Worm (Caenorhabditis elegans) whole organism, L4 larva: ENCODE results near the gene Y62H9A.16.

Experiments
- F26F4.8 ChIP-seq: fragments of 200-800 bp; sonication (Bioruptor generic); conservative IDR thresholded peaks from 2 replicates; pipeline ENCODE4 v1.3.6; 2022; ENCODE audit warnings: missing genetic modification characterization, missing compliant biosample characterization
- R02D3.7 ChIP-seq: fragments of 150-350 bp; sonication (generic microtip); optimal IDR thresholded peaks from 3 replicates; lab custom pipeline; 2014; ENCODE audit warnings: missing biosample characterization, missing genetic modification characterization
- T20F7.1 ChIP-seq: fragments of 200-800 bp; sonication (Bioruptor generic); optimal IDR thresholded peaks from 2 replicates; lab custom pipeline; 2018; ENCODE audit warnings: mild to moderate bottlenecking, missing genetic modification characterization, missing compliant biosample characterization
- T26A8.4 ChIP-seq: fragments of 200-800 bp; sonication (Bioruptor generic); IDR thresholded peaks from 2 replicates; pipeline ENCODE4 v1.3.6; 2022; ENCODE audit warnings: missing genetic modification characterization, missing compliant biosample characterization
- Y105C5A.15 ChIP-seq: fragments of 200-800 bp; sonication (Bioruptor generic); IDR thresholded peaks from 2 replicates; pipeline ENCODE4 v1.3.6; 2022; ENCODE audit warnings: missing genetic modification characterization, missing compliant biosample characterization
- Y75B8A.6 ChIP-seq: fragments of 200-800 bp; sonication (Bioruptor generic); IDR thresholded peaks from 2 replicates; pipeline ENCODE4 v1.3.6; 2022; ENCODE audit warnings: missing genetic modification reagents, missing genetic modification characterization, missing compliant biosample characterization
- ZK337.2 ChIP-seq: fragments of 200-800 bp; sonication (Bioruptor generic); IDR thresholded peaks from 2 replicates; pipeline ENCODE4 v1.3.6; 2022; ENCODE audit warnings: missing genetic modification reagents, missing genetic modification characterization, missing compliant biosample characterization
- ama-1 ChIP-seq: fragments of 150-350 bp; optimal IDR thresholded peaks from 2 replicates; lab custom pipeline; 2014; ENCODE audit warnings: inconsistent platforms, mixed read lengths
- attf-4 ChIP-seq: sonication (generic microtip); optimal IDR thresholded peaks from 3 replicates; lab custom pipeline; 2017; ENCODE audit warnings: missing biosample characterization, missing genetic modification characterization
- ceh-28 ChIP-seq: fragments of 150-350 bp; optimal IDR thresholded peaks from 2 replicates; lab custom pipeline; 2014; ENCODE audit warnings: missing biosample characterization, missing genetic modification reagents, missing genetic modification characterization
- ceh-82 ChIP-seq: sonication (generic microtip); optimal IDR thresholded peaks from 2 replicates; lab custom pipeline; 2017; ENCODE audit warnings: missing biosample characterization, missing genetic modification characterization
- ctbp-1 ChIP-seq: fragments of 200-800 bp; sonication (Bioruptor generic); IDR thresholded peaks from 2 replicates; pipeline ENCODE4 v1.3.6; 2022; ENCODE audit warnings: missing genetic modification reagents, missing genetic modification characterization, missing compliant biosample characterization
- dmd-6 ChIP-seq: fragments of 200-800 bp; sonication (Bioruptor generic); IDR thresholded peaks from 2 replicates; pipeline ENCODE4 v1.3.6; 2022; ENCODE audit warnings: missing genetic modification reagents, missing genetic modification characterization, missing compliant biosample characterization
- dmd-8 ChIP-seq: fragments of 200-800 bp; sonication (Bioruptor generic); IDR thresholded peaks from 2 replicates; pipeline ENCODE4 v1.3.6; 2022; ENCODE audit warnings: missing genetic modification characterization, missing compliant biosample characterization
- dpl-1 ChIP-seq: fragments of 150-350 bp; optimal IDR thresholded peaks from 2 replicates; lab custom pipeline; 2014; ENCODE audit warnings: missing biosample characterization, missing genetic modification reagents, missing genetic modification characterization
- dve-1 ChIP-seq: sonication (generic microtip); optimal IDR thresholded peaks from 2 replicates; lab custom pipeline; 2017; ENCODE audit warnings: antibody characterized with exemption, mild to moderate bottlenecking, missing genetic modification characterization, missing compliant biosample characterization; ENCODE audit not compliant: insufficient read depth
- egl-43 ChIP-seq: fragments of 200-800 bp; sonication (Bioruptor generic); IDR thresholded peaks from 2 replicates; pipeline ENCODE4 v1.3.6; 2022; ENCODE audit warnings: missing genetic modification reagents, missing genetic modification characterization, missing compliant biosample characterization
- hmg-1.1 ChIP-seq: fragments of 200-800 bp; sonication (Bioruptor generic); IDR thresholded peaks from 2 replicates; pipeline ENCODE4 v1.3.6; 2022; ENCODE audit warnings: missing genetic modification reagents, missing genetic modification characterization, missing compliant biosample characterization
- lim-7 ChIP-seq: fragments of 200-800 bp; sonication (Bioruptor generic); IDR thresholded peaks from 2 replicates; pipeline ENCODE4 v1.3.6; 2022; ENCODE audit warnings: missing genetic modification characterization, missing compliant biosample characterization
- lin-1 ChIP-seq: fragments of 200-800 bp; sonication (Bioruptor generic); IDR thresholded peaks from 2 replicates; pipeline ENCODE4 v1.3.6; 2022; ENCODE audit warnings: missing genetic modification reagents, missing genetic modification characterization, missing compliant biosample characterization
- lin-29 ChIP-seq: fragments of 200-800 bp; sonication (Bioruptor generic); IDR thresholded peaks from 2 replicates; pipeline ENCODE4 v1.3.6; 2022; ENCODE audit warnings: missing genetic modification reagents, missing genetic modification characterization, missing compliant biosample characterization
- mdl-1 ChIP-seq, 2 experiments: fragments of 150-350 bp in 1 of 2; sonication (generic microtip) in 1 of 2; optimal IDR thresholded peaks; 2 replicates each; lab custom pipeline; 2014 to 2017; ENCODE audit warnings: missing biosample characterization in 2 of 2, missing genetic modification characterization in 2 of 2
- mdt-29 ChIP-seq: fragments of 200-800 bp; sonication (Bioruptor generic); IDR thresholded peaks from 2 replicates; pipeline ENCODE4 v1.3.6; 2022; ENCODE audit warnings: missing genetic modification reagents, missing genetic modification characterization, missing compliant biosample characterization
- mxl-2 ChIP-seq: fragments of 200-800 bp; sonication (Bioruptor generic); conservative IDR thresholded peaks from 2 replicates; pipeline ENCODE4 v1.3.6; 2022; ENCODE audit warnings: missing genetic modification reagents, missing genetic modification characterization, missing compliant biosample characterization
- nhr-102 ChIP-seq: sonication (generic microtip); optimal IDR thresholded peaks from 2 replicates; lab custom pipeline; 2016; ENCODE audit warnings: mild to moderate bottlenecking, missing genetic modification characterization, moderate library complexity, missing compliant biosample characterization
- nhr-111 ChIP-seq: fragments of 200-800 bp; sonication (Bioruptor generic); optimal IDR thresholded peaks from 2 replicates; lab custom pipeline; 2018; ENCODE audit warnings: mild to moderate bottlenecking, missing genetic modification characterization, missing compliant biosample characterization
- nhr-41 ChIP-seq: fragments of 200-800 bp; sonication (Bioruptor generic); IDR thresholded peaks from 2 replicates; pipeline ENCODE4 v1.3.6; 2022; ENCODE audit warnings: missing genetic modification reagents, missing genetic modification characterization, missing compliant biosample characterization
- nhr-48 ChIP-seq: sonication (generic microtip); optimal IDR thresholded peaks from 2 replicates; lab custom pipeline; 2016; ENCODE audit warnings: mild to moderate bottlenecking, missing genetic modification characterization, missing compliant biosample characterization
- nhr-77 ChIP-seq: fragments of 150-350 bp; optimal IDR thresholded peaks from 2 replicates; lab custom pipeline; 2014; ENCODE audit warnings: missing biosample characterization, missing genetic modification characterization
- php-3 ChIP-seq: fragments of 200-800 bp; sonication (Bioruptor generic); IDR thresholded peaks from 2 replicates; pipeline ENCODE4 v1.3.6; 2022; ENCODE audit warnings: missing genetic modification reagents, missing genetic modification characterization, missing compliant biosample characterization
- rbr-2 ChIP-seq: sonication (generic microtip); optimal IDR thresholded peaks from 2 replicates; lab custom pipeline; 2016; ENCODE audit warnings: missing genotype, missing genetic modification characterization, missing compliant biosample characterization
- sdz-12 ChIP-seq: fragments of 200-800 bp; sonication (Bioruptor generic); optimal IDR thresholded peaks from 2 replicates; lab custom pipeline; 2018; ENCODE audit warnings: mild to moderate bottlenecking, missing genetic modification characterization, missing compliant biosample characterization
- snpc-1.2 ChIP-seq: fragments of 200-800 bp; sonication (Bioruptor generic); IDR thresholded peaks from 2 replicates; pipeline ENCODE4 v1.3.6; 2022; ENCODE audit warnings: missing genetic modification reagents, missing genetic modification characterization, missing compliant biosample characterization
- tag-97 ChIP-seq: fragments of 200-800 bp; sonication (Bioruptor generic); IDR thresholded peaks from 2 replicates; pipeline ENCODE4 v1.3.6; 2022; ENCODE audit warnings: missing genetic modification characterization, missing compliant biosample characterization
- tra-1 ChIP-seq: fragments of 200-800 bp; sonication (Bioruptor generic); IDR thresholded peaks from 2 replicates; pipeline ENCODE4 v1.3.6; 2022; ENCODE audit warnings: missing genetic modification reagents, missing genetic modification characterization, missing compliant biosample characterization
- unc-62 ChIP-seq, 3 experiments: fragments of 150-350 bp in 1 of 3; sonication (generic microtip); optimal IDR thresholded peaks in 2 of 3; peaks in 1 of 3; 1 replicate in 1 of 3; 2 replicates in 2 of 3; lab custom pipeline; 2014 to 2017; ENCODE audit warnings: missing biosample characterization in 3 of 3, missing genetic modification characterization in 3 of 3, missing genetic modification reagents in 3 of 3, missing genotype in 1 of 3
- vab-7 ChIP-seq: fragments of 200-800 bp; sonication (Bioruptor generic); IDR thresholded peaks from 2 replicates; pipeline ENCODE4 v1.3.6; 2022; ENCODE audit warnings: missing genetic modification reagents, missing genetic modification characterization, missing compliant biosample characterization
- zag-1 ChIP-seq: fragments of 150-350 bp; optimal IDR thresholded peaks from 2 replicates; lab custom pipeline; 2014; ENCODE audit warnings: missing biosample characterization, missing genetic modification characterization
- zip-11 ChIP-seq: fragments of 200-800 bp; sonication (Bioruptor generic); IDR thresholded peaks from 2 replicates; pipeline ENCODE4 v1.3.6; 2022; ENCODE audit warnings: missing genetic modification characterization, missing compliant biosample characterization
- ztf-11 ChIP-seq: fragments of 150-350 bp; optimal IDR thresholded peaks from 2 replicates; lab custom pipeline; 2014; ENCODE audit warnings: missing biosample characterization, missing genetic modification characterization

Gene Y62H9A.16

DNA sequence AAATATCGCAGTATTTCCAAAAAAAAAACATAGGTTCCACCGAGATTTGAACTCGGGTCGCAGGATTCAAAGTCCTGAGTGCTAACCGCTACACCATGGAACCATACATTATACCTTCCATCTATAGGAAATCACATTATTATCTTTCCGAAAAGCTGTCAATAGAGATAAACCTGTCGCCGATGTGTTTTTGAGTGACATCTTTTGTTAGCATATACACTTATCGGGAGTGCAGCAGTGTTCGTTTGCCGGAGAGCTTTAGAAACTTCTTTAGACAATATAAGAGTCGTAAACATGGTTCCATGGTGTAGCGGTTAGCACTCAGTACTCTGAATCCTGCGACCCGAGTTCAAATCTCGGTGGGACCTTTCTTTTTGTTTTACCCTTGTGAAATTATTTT is 45.9 kb upstream of the Y62H9A.16 start (continued):
- TF ChIP-seq vab-7 (GFP tag; lab: Robert Waterston, UW): peak; percentile 71
- peak; percentile 49; the same call in 1 of the 2 replicates for TF ChIP-seq php-3 (GFP tag; lab: Robert Waterston, UW)
- TF ChIP-seq T20F7.1 (GFP tag; lab: Kevin White, UChicago): no peak
- no peak for TF ChIP-seq ztf-11 (tag; lab: Kevin White, UChicago)
- no peak; the same call in 1 of the 2 replicates for TF ChIP-seq zip-11
- TF ChIP-seq ctbp-1 (GFP tag; lab: Robert Waterston, UW): peak; percentile 61; the same call in 1 of the 2 replicates
- peak; percentile 44 for TF ChIP-seq nhr-48 (tag; lab: Kevin White, UChicago)
- no peak for TF ChIP-seq ama-1 (lab: Kevin White, UChicago)
- TF ChIP-seq nhr-77 (tag; lab: Kevin White, UChicago): no peak
- 0 out of 2 replicates have a peak, but pooled peaks have one; percentile 20 for TF ChIP-seq Y75B8A.6
- no peak for TF ChIP-seq ceh-82 (tag; lab: Kevin White, UChicago)
- no peak for TF ChIP-seq attf-4 (tag; lab: Kevin White, UChicago)
- peak; percentile 65 for TF ChIP-seq hmg-1.1
- no peak for TF ChIP-seq T26A8.4
- TF ChIP-seq lim-7 (GFP tag; lab: Robert Waterston, UW): peak; percentile 76; the same call in 1 of the 2 replicates
- TF ChIP-seq mdt-29: peak; percentile 71; the same call in 1 of the 2 replicates
- peak; percentile 30; the same call in 1 of the 2 replicates for TF ChIP-seq lin-1 (GFP tag; lab: Robert Waterston, UW)
- TF ChIP-seq tag-97: no peak
- peak; percentile 38; the same call in 1 of the 2 replicates for TF ChIP-seq F26F4.8 (GFP tag; lab: Robert Waterston, UW)
- peak; percentile 56 for TF ChIP-seq dmd-6
- peak in 1 of 2 experiments; percentile 18 for TF ChIP-seq unc-62 (GFP tag; optimal IDR thresholded peaks at IDR 0.05 in 1 of 2; lab: Kevin White, UChicago)
- no peak for TF ChIP-seq unc-62 (tag; optimal IDR thresholded peaks at IDR 0.05; lab: Kevin White, UChicago)
- TF ChIP-seq tra-1 (GFP tag; lab: Robert Waterston, UW): peak; percentile 70
- TF ChIP-seq mxl-2 (GFP tag; lab: Robert Waterston, UW): no peak
- TF ChIP-seq Y105C5A.15: no peak
- TF ChIP-seq sdz-12 (GFP tag; lab: Kevin White, UChicago): no peak
- TF ChIP-seq R02D3.7 (tag; lab: Kevin White, UChicago): no peak
- TF ChIP-seq zag-1 (tag; lab: Kevin White, UChicago): no peak
- TF ChIP-seq nhr-111 (GFP tag; lab: Kevin White, UChicago): peak; percentile 27
- no peak for TF ChIP-seq lin-29
- no peak for TF ChIP-seq rbr-2
- TF ChIP-seq dpl-1: no peak
- no peak for TF ChIP-seq dve-1 (tag; lab: Kevin White, UChicago)
- peak; percentile 78; the same call in 1 of the 2 replicates for TF ChIP-seq snpc-1.2 (GFP tag; lab: Robert Waterston, UW)
- no peak for TF ChIP-seq mdl-1 (tag; optimal IDR thresholded peaks at IDR 0.05; lab: Kevin White, UChicago)
- 0 out of 2 replicates have a peak, but pooled peaks have one; percentile 61 for TF ChIP-seq dmd-8

- no peak for TF ChIP-seq egl-43 (GFP tag; lab: Robert Waterston, UW)
- TF ChIP-seq nhr-41 (GFP tag; lab: Robert Waterston, UW): no peak
- no peak for TF ChIP-seq ceh-82 (tag; lab: Kevin White, UChicago)
- TF ChIP-seq ceh-28 (tag; lab: Kevin White, UChicago): no peak
- no peak for TF ChIP-seq nhr-102 (tag; lab: Kevin White, UChicago)
- TF ChIP-seq dpl-1: no peak
- TF ChIP-seq lim-7 (GFP tag; lab: Robert Waterston, UW): no peak
- no peak for TF ChIP-seq ZK337.2 (GFP tag; lab: Robert Waterston, UW)
Measured at ce11 chrX:11875260-11875659, 42.8 kb upstream of the Y62H9A.16 start, which contains the start of gene Y62H9A.1. Gene Y62H9A.1, plus strand, starts transcription at chrX:11875541.
